Worm (Caenorhabditis elegans) whole organism, L1 larva: ENCODE results near the gene T09A12.1.

ENCODE experiments used
- alr-1 ChIP-seq: fragments of 200-800 bp; sonication (Bioruptor generic); optimal IDR thresholded peaks from 2 replicates; lab custom pipeline; 2018; ENCODE audit warnings: borderline replicate concordance, mild to moderate bottlenecking, missing genetic modification characterization, missing compliant biosample characterization
- aly-2 ChIP-seq: fragments of 150-350 bp; optimal IDR thresholded peaks from 2 replicates; lab custom pipeline; 2014; ENCODE audit warnings: missing biosample characterization, missing genetic modification characterization
- ama-1 ChIP-seq: fragments of 150-350 bp; optimal IDR thresholded peaks from 2 replicates; lab custom pipeline; 2014
- blmp-1 ChIP-seq: fragments of 150-350 bp; optimal IDR thresholded peaks from 2 replicates; lab custom pipeline; 2014; ENCODE audit warnings: missing biosample characterization, missing genetic modification characterization
- ceh-63 ChIP-seq: fragments of 200-800 bp; sonication (Bioruptor generic); optimal IDR thresholded peaks from 2 replicates; lab custom pipeline; 2018; ENCODE audit warnings: mild to moderate bottlenecking, missing genetic modification characterization, missing compliant biosample characterization
- ceh-8 ChIP-seq: fragments of 200-800 bp; sonication (Bioruptor generic); optimal IDR thresholded peaks from 2 replicates; lab custom pipeline; 2018; ENCODE audit warnings: mild to moderate bottlenecking, missing genetic modification characterization, moderate library complexity, missing compliant biosample characterization
- ceh-82 ChIP-seq, 3 experiments: fragments of 150-350 bp in 1 of 3; sonication (generic microtip) in 2 of 3; optimal IDR thresholded peaks; 2 replicates each; lab custom pipeline; 2014 to 2017; ENCODE audit warnings: missing biosample characterization in 3 of 3, missing genetic modification characterization in 3 of 3
- ceh-88 ChIP-seq: fragments of 200-800 bp; sonication (Bioruptor generic); IDR thresholded peaks from 2 replicates; pipeline ENCODE4 v1.3.6; 2022; ENCODE audit warnings: missing genetic modification characterization, missing compliant biosample characterization
- dpl-1 ChIP-seq, 3 experiments: fragments of 150-350 bp in 2 of 3; sonication (generic microtip) in 1 of 3; optimal IDR thresholded peaks; 2 replicates each; lab custom pipeline; 2014 to 2017; ENCODE audit warnings: missing biosample characterization in 3 of 3, missing genetic modification characterization in 3 of 3, missing genetic modification reagents in 3 of 3
- efl-1 ChIP-seq, 4 experiments: fragments of 150-350 bp; optimal IDR thresholded peaks in 3 of 4; peaks in 1 of 4; 1 replicate in 1 of 4; 2 replicates in 3 of 4; lab custom pipeline; 2014; ENCODE audit warnings: missing biosample characterization in 2 of 4, missing genetic modification characterization in 2 of 4, missing genetic modification reagents in 2 of 4
- egl-13 ChIP-seq: sonication (generic microtip); optimal IDR thresholded peaks from 2 replicates; lab custom pipeline; 2016; ENCODE audit warnings: missing genotype, missing genetic modification reagents, missing genetic modification characterization, missing compliant biosample characterization
- egl-27 ChIP-seq, 2 experiments: fragments of 150-350 bp in 1 of 2; sonication (generic microtip); optimal IDR thresholded peaks; 3 replicates each; lab custom pipeline; 2017 to 2018; ENCODE audit warnings: missing biosample characterization in 2 of 2, missing genetic modification characterization in 2 of 2, missing genetic modification reagents in 2 of 2
- elt-3 ChIP-seq, 6 experiments: fragments of 150-350 bp in 1 of 6; sonication (generic microtip); optimal IDR thresholded peaks; 2 replicates each; lab custom pipeline; 2017 to 2018; ENCODE audit warnings: missing biosample characterization in 6 of 6, missing genetic modification characterization in 6 of 6, inconsistent platforms in 1 of 6
- fkh-10 ChIP-seq: sonication (generic microtip); optimal IDR thresholded peaks from 2 replicates; lab custom pipeline; 2017; ENCODE audit warnings: missing biosample characterization, missing genetic modification reagents, missing genetic modification characterization
- fkh-4 ChIP-seq: sonication (generic microtip); optimal IDR thresholded peaks from 2 replicates; lab custom pipeline; 2016; ENCODE audit warnings: missing compliant biosample characterization, missing genetic modification characterization, borderline replicate concordance
- hlh-17 ChIP-seq: fragments of 200-800 bp; sonication (Bioruptor generic); optimal IDR thresholded peaks from 2 replicates; lab custom pipeline; 2018; ENCODE audit warnings: missing genetic modification characterization, mild to moderate bottlenecking, missing compliant biosample characterization, moderate library complexity, borderline replicate concordance
- irx-1 ChIP-seq: sonication (generic microtip); optimal IDR thresholded peaks from 2 replicates; lab custom pipeline; 2016; ENCODE audit warnings: missing genetic modification characterization, missing compliant biosample characterization
- isw-1 ChIP-seq: fragments of 200-800 bp; sonication (Bioruptor generic); IDR thresholded peaks from 2 replicates; pipeline ENCODE4 v1.3.6; 2022; ENCODE audit warnings: missing genetic modification characterization, missing compliant biosample characterization
- jun-1 ChIP-seq: fragments of 150-350 bp; optimal IDR thresholded peaks from 2 replicates; lab custom pipeline; 2014; ENCODE audit warnings: missing biosample characterization, missing genetic modification reagents, missing genetic modification characterization
- lin-14 ChIP-seq: fragments of 200-800 bp; sonication (Bioruptor generic); optimal IDR thresholded peaks from 2 replicates; lab custom pipeline; 2018; ENCODE audit warnings: mild to moderate bottlenecking, missing genetic modification characterization, moderate library complexity, missing compliant biosample characterization
- lin-15B ChIP-seq: fragments of 150-350 bp; sonication (generic microtip); optimal IDR thresholded peaks from 3 replicates; lab custom pipeline; 2014; ENCODE audit warnings: missing biosample characterization, missing genetic modification characterization
- lin-39 ChIP-seq: fragments of 150-350 bp; optimal IDR thresholded peaks from 2 replicates; lab custom pipeline; 2014; ENCODE audit warnings: missing biosample characterization, missing genetic modification reagents, missing genetic modification characterization
- mdl-1 ChIP-seq, 2 experiments: fragments of 150-350 bp; optimal IDR thresholded peaks; 2 replicates each; lab custom pipeline; 2014 to 2017; ENCODE audit warnings: missing biosample characterization in 2 of 2, missing genetic modification characterization in 2 of 2, inconsistent platforms in 1 of 2
- mef-2 ChIP-seq: fragments of 150-350 bp; optimal IDR thresholded peaks from 2 replicates; lab custom pipeline; 2014; ENCODE audit warnings: missing biosample characterization, missing genetic modification characterization
- nhr-12 ChIP-seq: sonication (generic microtip); optimal IDR thresholded peaks from 2 replicates; lab custom pipeline; 2017; ENCODE audit warnings: missing biosample characterization, missing genetic modification characterization
- nhr-237 ChIP-seq: fragments of 150-350 bp; optimal IDR thresholded peaks from 2 replicates; lab custom pipeline; 2014; ENCODE audit warnings: missing biosample characterization, missing genetic modification characterization
- nhr-47 ChIP-seq: sonication (generic microtip); optimal IDR thresholded peaks from 2 replicates; lab custom pipeline; 2016; ENCODE audit warnings: mild to moderate bottlenecking, missing genetic modification characterization, moderate library complexity, missing compliant biosample characterization
- nhr-71 ChIP-seq: sonication (generic microtip); optimal IDR thresholded peaks from 2 replicates; lab custom pipeline; 2016; ENCODE audit warnings: mild to moderate bottlenecking, missing genetic modification characterization, moderate library complexity, missing compliant biosample characterization
- nhr-77 ChIP-seq: fragments of 150-350 bp; optimal IDR thresholded peaks from 2 replicates; lab custom pipeline; 2014; ENCODE audit warnings: missing biosample characterization, missing genetic modification characterization
- nhr-84 ChIP-seq: sonication (generic microtip); optimal IDR thresholded peaks from 2 replicates; lab custom pipeline; 2017; ENCODE audit warnings: missing biosample characterization, missing genetic modification characterization
- pax-3 ChIP-seq: fragments of 200-800 bp; sonication (Bioruptor generic); optimal IDR thresholded peaks from 2 replicates; lab custom pipeline; 2018; ENCODE audit warnings: mild to moderate bottlenecking, missing genetic modification characterization, moderate library complexity, missing compliant biosample characterization
- pqm-1 ChIP-seq: sonication (generic microtip); optimal IDR thresholded peaks from 3 replicates; lab custom pipeline; 2017; ENCODE audit warnings: missing biosample characterization, missing genetic modification characterization
- snpc-4 ChIP-seq: fragments of 150-350 bp; optimal IDR thresholded peaks from 2 replicates; lab custom pipeline; 2014; ENCODE audit warnings: missing biosample characterization, missing genetic modification characterization
- snu-23 ChIP-seq: sonication (generic microtip); optimal IDR thresholded peaks from 2 replicates; lab custom pipeline; 2016; ENCODE audit warnings: missing genetic modification characterization, missing compliant biosample characterization
- sox-4 ChIP-seq: sonication (generic microtip); optimal IDR thresholded peaks from 2 replicates; lab custom pipeline; 2016; ENCODE audit warnings: missing genetic modification characterization, missing compliant biosample characterization
- sptf-1 ChIP-seq: fragments of 150-350 bp; optimal IDR thresholded peaks from 2 replicates; lab custom pipeline; 2014; ENCODE audit warnings: missing biosample characterization, missing genetic modification characterization
- sup-37 ChIP-seq: fragments of 200-800 bp; sonication (Bioruptor generic); optimal IDR thresholded peaks from 2 replicates; lab custom pipeline; 2018; ENCODE audit warnings: mild to moderate bottlenecking, missing genetic modification characterization, missing compliant biosample characterization
- tbx-2 ChIP-seq: sonication (generic microtip); optimal IDR thresholded peaks from 2 replicates; lab custom pipeline; 2016; ENCODE audit warnings: missing genetic modification characterization, missing compliant biosample characterization
- tlp-1 ChIP-seq: fragments of 150-350 bp; optimal IDR thresholded peaks from 2 replicates; lab custom pipeline; 2014; ENCODE audit warnings: missing biosample characterization, missing genetic modification characterization
- unc-130 ChIP-seq: fragments of 150-350 bp; optimal IDR thresholded peaks from 2 replicates; lab custom pipeline; 2017; ENCODE audit warnings: missing biosample characterization, missing genetic modification characterization, inconsistent platforms
- unc-30 ChIP-seq: sonication (generic microtip); optimal IDR thresholded peaks from 2 replicates; lab custom pipeline; 2017; ENCODE audit warnings: missing biosample characterization, missing genetic modification characterization
- unc-62 ChIP-seq: fragments of 150-350 bp; optimal IDR thresholded peaks from 2 replicates; lab custom pipeline; 2014; ENCODE audit warnings: missing biosample characterization, missing genetic modification reagents, missing genetic modification characterization
- unc-98 ChIP-seq: fragments of 200-800 bp; sonication (Bioruptor generic); IDR thresholded peaks from 2 replicates; pipeline ENCODE4 v1.3.6; 2022; ENCODE audit warnings: missing genetic modification characterization, missing compliant biosample characterization
- vab-15 ChIP-seq: sonication (generic microtip); optimal IDR thresholded peaks from 2 replicates; lab custom pipeline; 2017; ENCODE audit warnings: missing genotype, mild to moderate bottlenecking, missing genetic modification characterization, missing compliant biosample characterization
- zag-1 ChIP-seq: fragments of 150-350 bp; optimal IDR thresholded peaks from 2 replicates; lab custom pipeline; 2014; ENCODE audit warnings: missing biosample characterization, missing genetic modification characterization
- zip-4 ChIP-seq: fragments of 200-800 bp; sonication (Bioruptor generic); optimal IDR thresholded peaks from 2 replicates; lab custom pipeline; 2018; ENCODE audit warnings: mild to moderate bottlenecking, missing genetic modification characterization, moderate library complexity, missing compliant biosample characterization

Gene T09A12.1

ce11 chrIV:8206314-8206713, 37.9 kb upstream of the T09A12.1 start, which contains the start of gene svh-1:
Gene svh-1, plus strand, starts transcription at chrIV:8206614.
- TF ChIP-seq ceh-8 (no peak), ceh-63 (GFP tag; lab: Kevin White, UChicago) (no peak), sptf-1 (tag; lab: Kevin White, UChicago) (no peak), jun-1 (tag; lab: Kevin White, UChicago) (no peak), dpl-1 (GFP tag; optimal IDR thresholded peaks at IDR 0.05; lab: Kevin White, UChicago) (no peak), zag-1 (tag; lab: Kevin White, UChicago) (no peak), mef-2 (tag; lab: Kevin White, UChicago) (no peak), ceh-88 (no peak), efl-1 (optimal IDR thresholded peaks at IDR 0.05; lab: Kevin White, UChicago) (no peak), efl-1 (GFP tag; optimal IDR thresholded peaks at IDR 0.05 in 1 of 2; lab: Kevin White, UChicago) (no peak), zip-4 (GFP tag; lab: Kevin White, UChicago) (no peak), sox-4 (tag; lab: Kevin White, UChicago) (no peak), lin-14 (GFP tag; lab: Kevin White, UChicago) (no peak), isw-1 (GFP tag; lab: Robert Waterston, UW) (no peak), lin-39 (tag; lab: Kevin White, UChicago) (no peak), nhr-77 (tag; lab: Kevin White, UChicago) (no peak)
- TF ChIP-seq, all 84 proteins: peak for 0

- TF ChIP-seq snpc-4 (tag; lab: Kevin White, UChicago): no peak
- no peak for TF ChIP-seq fkh-4 (tag; lab: Kevin White, UChicago)
- TF ChIP-seq nhr-84 (tag; lab: Kevin White, UChicago): no peak
- no peak for TF ChIP-seq mdl-1 (tag; optimal IDR thresholded peaks at IDR 0.05; lab: Kevin White, UChicago)
- no peak for TF ChIP-seq sup-37 (GFP tag; lab: Kevin White, UChicago)
- no peak for TF ChIP-seq ceh-8
- no peak for TF ChIP-seq ceh-82 (tag; optimal IDR thresholded peaks at IDR 0.05; lab: Kevin White, UChicago)
- TF ChIP-seq unc-98: no peak
- TF ChIP-seq lin-15B (tag; lab: Kevin White, UChicago): no peak
- no peak for TF ChIP-seq tlp-1 (tag; lab: Kevin White, UChicago)
- TF ChIP-seq unc-62 (GFP tag; lab: Kevin White, UChicago): no peak
- no peak for TF ChIP-seq tbx-2
- TF ChIP-seq snu-23: no peak
- no peak for TF ChIP-seq egl-13 (tag; lab: Kevin White, UChicago)
- no peak for TF ChIP-seq hlh-17
- no peak for TF ChIP-seq nhr-71 (tag; lab: Kevin White, UChicago)
- TF ChIP-seq alr-1 (tag; lab: Kevin White, UChicago): no peak
- TF ChIP-seq elt-3 (tag; optimal IDR thresholded peaks at IDR 0.05; lab: Kevin White, UChicago): no peak
- no peak for TF ChIP-seq irx-1
Measured at ce11 chrIV:8208855-8209254, 35.4 kb upstream of the T09A12.1 start.

ce11 chrIV:8210300-8210699, 33.9 kb upstream of the T09A12.1 start, which contains the start of gene C07G1.6:
Gene C07G1.6, minus strand, starts transcription at chrIV:8210400.
- no peak for TF ChIP-seq jun-1 (tag; lab: Kevin White, UChicago)
- no peak for TF ChIP-seq ceh-82 (tag; optimal IDR thresholded peaks at IDR 0.05; lab: Kevin White, UChicago)
- no peak for TF ChIP-seq unc-130
- TF ChIP-seq elt-3 (tag; optimal IDR thresholded peaks at IDR 0.05; lab: Kevin White, UChicago): no peak

ce11 chrIV:8211747-8212146, 32.5 kb upstream of the T09A12.1 start, which contains the start of gene C07G1.7:
Gene C07G1.7, minus strand, starts transcription at chrIV:8211847.
- no peak for TF ChIP-seq snpc-4 (tag; lab: Kevin White, UChicago)

ce11 chrIV:8219987-8220386, 24.2 kb upstream of the T09A12.1 start, which contains the start of gene ocr-2:
Gene ocr-2, minus strand, starts transcription at chrIV:8220087.
- TF ChIP-seq nhr-47 (tag; lab: Kevin White, UChicago): no peak
- no peak for TF ChIP-seq pqm-1
- no peak for TF ChIP-seq nhr-12 (tag; lab: Kevin White, UChicago)
- TF ChIP-seq aly-2 (tag; lab: Kevin White, UChicago): no peak
- no peak for TF ChIP-seq isw-1 (GFP tag; lab: Robert Waterston, UW)
- TF ChIP-seq unc-30 (tag; lab: Kevin White, UChicago): no peak
- no peak for TF ChIP-seq nhr-237 (tag; lab: Kevin White, UChicago)
- TF ChIP-seq egl-27 (tag; optimal IDR thresholded peaks at IDR 0.05; lab: Kevin White, UChicago): no peak
- no peak for TF ChIP-seq unc-130
- no peak for TF ChIP-seq fkh-10
- TF ChIP-seq pax-3 (tag; lab: Kevin White, UChicago): no peak
- no peak for TF ChIP-seq ceh-88
- no peak for TF ChIP-seq vab-15 (tag; lab: Kevin White, UChicago)
- TF ChIP-seq blmp-1 (tag; lab: Kevin White, UChicago): no peak
- TF ChIP-seq ama-1 (lab: Kevin White, UChicago): no peak
- no peak for TF ChIP-seq unc-98
- TF ChIP-seq alr-1 (tag; lab: Kevin White, UChicago): no peak
- TF ChIP-seq, all 84 proteins: peak for 0
